Fruit fly (Drosophila melanogaster) whole organism, embryonic: ENCODE results near the gene CG9483.
A peak's percentile ranks its signal among the peaks of the same experiment; 100 is the strongest.

Experiments used
- Abd-B ChIP-seq: fragments of 200-800 bp; sonication (Bioruptor generic); optimal IDR thresholded peaks from 2 replicates; lab custom pipeline; 2018; ENCODE audit warnings: missing biosample characterization, mild to moderate bottlenecking, missing genetic modification characterization, moderate library complexity
- Adf1 ChIP-seq: fragments of 200-800 bp; sonication (Bioruptor generic); IDR thresholded peaks from 2 replicates; pipeline ENCODE4 v1.3.6; 2022; ENCODE audit warnings: missing biosample characterization, missing genetic modification characterization
- Atf6 ChIP-seq: fragments of 200-800 bp; sonication (Bioruptor generic); IDR thresholded peaks from 2 replicates; pipeline ENCODE4 v1.3.6; 2022; ENCODE audit warnings: missing biosample characterization, missing genetic modification characterization
- Awh ChIP-seq: fragments of 200-800 bp; sonication (Bioruptor generic); IDR thresholded peaks from 2 replicates; pipeline ENCODE4, ENCODE4 v1.3.6; 2022; ENCODE audit warnings: missing biosample characterization, missing genetic modification characterization
- CG10321 ChIP-seq: fragments of 200-800 bp; sonication (Bioruptor generic); IDR thresholded peaks from 2 replicates; pipeline ENCODE4 v1.3.6; 2022; ENCODE audit warnings: missing biosample characterization, missing genetic modification characterization
- CG10959 ChIP-seq: fragments of 200-800 bp; sonication (Bioruptor generic); IDR thresholded peaks from 2 replicates; pipeline ENCODE4 v1.3.6; 2022; ENCODE audit warnings: missing biosample characterization, missing genetic modification characterization
- CG12219 ChIP-seq: fragments of 200-800 bp; sonication (Bioruptor generic); optimal IDR thresholded peaks from 3 replicates; lab custom pipeline; 2018; ENCODE audit warnings: missing biosample characterization, mild to moderate bottlenecking, missing genetic modification characterization
- CG1647 ChIP-seq: fragments of 200-800 bp; sonication (Bioruptor generic); optimal IDR thresholded peaks from 3 replicates; lab custom pipeline; 2016; ENCODE audit warnings: missing biosample characterization, missing genetic modification characterization
- CG18599 ChIP-seq: fragments of 200-800 bp; sonication (Bioruptor generic); optimal IDR thresholded peaks from 3 replicates; lab custom pipeline; 2017; ENCODE audit warnings: missing biosample characterization, missing genetic modification characterization, mild to moderate bottlenecking, moderate library complexity, missing genetic modification reagents
- CG3065 ChIP-seq: fragments of 200-800 bp; sonication (Bioruptor generic); optimal IDR thresholded peaks from 2 replicates; lab custom pipeline; 2016; ENCODE audit warnings: missing biosample characterization, missing genetic modification characterization
- CG33213 ChIP-seq: fragments of 200-800 bp; sonication (Bioruptor generic); optimal IDR thresholded peaks from 3 replicates; lab custom pipeline; 2016; ENCODE audit warnings: missing biosample characterization, missing genetic modification characterization
- CG3726 ChIP-seq: fragments of 200-800 bp; sonication (Bioruptor generic); IDR thresholded peaks from 3 replicates; pipeline ENCODE4, ENCODE4 v1.3.6; 2022; ENCODE audit warnings: missing biosample characterization, missing genetic modification characterization
- CG3847 ChIP-seq: fragments of 200-800 bp; sonication (Bioruptor generic); IDR thresholded peaks from 2 replicates; pipeline ENCODE4 v1.3.6; 2022; ENCODE audit warnings: missing biosample characterization, missing genetic modification characterization
- CG4282 ChIP-seq: fragments of 200-800 bp; sonication (Bioruptor generic); optimal IDR thresholded peaks from 2 replicates; lab custom pipeline; 2016; ENCODE audit warnings: missing biosample characterization, missing genetic modification characterization
- CG4404 ChIP-seq: fragments of 200-800 bp; sonication (Bioruptor generic); IDR thresholded peaks from 2 replicates; pipeline ENCODE4 v1.3.6; 2022; ENCODE audit warnings: missing biosample characterization, missing genetic modification characterization
- CG4730 ChIP-seq: fragments of 200-800 bp; sonication (Bioruptor generic); IDR thresholded peaks from 2 replicates; pipeline ENCODE4 v1.3.6; 2022; ENCODE audit warnings: missing biosample characterization, missing genetic modification characterization
- CG6272 ChIP-seq: fragments of 200-800 bp; sonication (Bioruptor generic); IDR thresholded peaks from 2 replicates; pipeline ENCODE4 v1.3.6; 2022; ENCODE audit warnings: missing biosample characterization, missing genetic modification characterization
- CG6854 ChIP-seq: fragments of 200-800 bp; sonication (Bioruptor generic); optimal IDR thresholded peaks from 3 replicates; lab custom pipeline; 2017; ENCODE audit warnings: missing biosample characterization, mild to moderate bottlenecking, missing genetic modification characterization
- CG7372 ChIP-seq: fragments of 200-800 bp; sonication (Bioruptor generic); IDR thresholded peaks from 2 replicates; pipeline ENCODE4 v1.3.6; 2022; ENCODE audit warnings: missing biosample characterization, missing genetic modification characterization
- CG8290 ChIP-seq, 3 experiments: fragments of 200-800 bp; sonication (Bioruptor generic); optimal IDR thresholded peaks; 2 replicates each; lab custom pipeline; 2016 to 2019; ENCODE audit warnings: missing biosample characterization in 3 of 3, missing genetic modification characterization in 3 of 3, mild to moderate bottlenecking in 2 of 3, moderate library complexity in 1 of 3
- CG8944 ChIP-seq: fragments of 200-800 bp; sonication (Bioruptor generic); optimal IDR thresholded peaks from 3 replicates; lab custom pipeline; 2016; ENCODE audit warnings: missing biosample characterization, missing genetic modification characterization
- CG9932 ChIP-seq: fragments of 200-800 bp; sonication (Bioruptor generic); IDR thresholded peaks from 2 replicates; pipeline ENCODE4 v1.3.6; 2022; ENCODE audit warnings: missing biosample characterization, missing genetic modification characterization
- Chrac-16 ChIP-seq: fragments of 200-800 bp; sonication (Bioruptor generic); optimal IDR thresholded peaks from 3 replicates; lab custom pipeline; 2016; ENCODE audit warnings: missing biosample characterization, missing genetic modification characterization
- D19B ChIP-seq: fragments of 200-800 bp; sonication (Bioruptor generic); optimal IDR thresholded peaks from 2 replicates; lab custom pipeline; 2017; ENCODE audit warnings: missing biosample characterization, mild to moderate bottlenecking, missing genetic modification characterization
- Kr ChIP-seq: fragments of 200-800 bp; sonication (Bioruptor generic); optimal IDR thresholded peaks from 2 replicates; lab custom pipeline; 2017; ENCODE audit warnings: missing biosample characterization, mild to moderate bottlenecking, missing genetic modification characterization
- NC2α ChIP-seq: fragments of 200-800 bp; sonication (Bioruptor generic); optimal IDR thresholded peaks from 2 replicates; lab custom pipeline; 2016; ENCODE audit warnings: missing biosample characterization, missing genetic modification characterization
- NC2β ChIP-seq: fragments of 200-800 bp; sonication (Bioruptor generic); optimal IDR thresholded peaks from 2 replicates; lab custom pipeline; 2016; ENCODE audit warnings: missing biosample characterization, missing genetic modification characterization
- Nf-YB ChIP-seq: fragments of 200-800 bp; sonication (Bioruptor generic); optimal IDR thresholded peaks from 3 replicates; lab custom pipeline; 2019; ENCODE audit warnings: missing biosample characterization, mild to moderate bottlenecking, missing genetic modification characterization, moderate library complexity
- Nf-YC ChIP-seq: fragments of 200-800 bp; optimal IDR thresholded peaks from 3 replicates; lab custom pipeline; 2019; ENCODE audit warnings: missing biosample characterization, mild to moderate bottlenecking, missing genetic modification characterization, moderate library complexity
- Rfx ChIP-seq: fragments of 200-800 bp; sonication (Bioruptor generic); IDR thresholded peaks from 2 replicates; pipeline ENCODE4 v1.3.6; 2022; ENCODE audit warnings: missing biosample characterization, missing genetic modification characterization
- Spps ChIP-seq: fragments of 200-800 bp; sonication (Bioruptor generic); optimal IDR thresholded peaks from 2 replicates; lab custom pipeline; 2018; ENCODE audit warnings: missing biosample characterization, mild to moderate bottlenecking, missing genetic modification characterization
- Taf1 ChIP-seq: fragments of 200-800 bp; sonication (Bioruptor generic); IDR thresholded peaks from 2 replicates; pipeline ENCODE4 v1.3.6; 2022; ENCODE audit warnings: missing biosample characterization, missing genetic modification characterization
- Tbp ChIP-seq: fragments of >200 bp; optimal IDR thresholded peaks from 2 replicates; lab custom pipeline; 2018; ENCODE audit warnings: missing biosample characterization, missing genetic modification characterization
- ase ChIP-seq: fragments of 200-800 bp; sonication (Bioruptor generic); IDR thresholded peaks from 3 replicates; pipeline ENCODE4 v1.3.6; 2022; ENCODE audit warnings: missing biosample characterization, missing genetic modification characterization
- bsh ChIP-seq, 2 experiments: fragments of 200-800 bp; sonication (Bioruptor generic); optimal IDR thresholded peaks; 2 replicates each; lab custom pipeline; 2017 to 2018; ENCODE audit warnings: mild to moderate bottlenecking in 2 of 2, missing biosample characterization in 2 of 2, missing genetic modification characterization in 2 of 2, moderate library complexity in 1 of 2
- danr ChIP-seq: fragments of 200-800 bp; sonication (Bioruptor generic); IDR thresholded peaks from 2 replicates; pipeline ENCODE4 v1.3.6; 2022; ENCODE audit warnings: missing biosample characterization, missing genetic modification characterization
- dmrt99B ChIP-seq: fragments of 200-800 bp; sonication (Bioruptor generic); optimal IDR thresholded peaks from 2 replicates; lab custom pipeline; 2018; ENCODE audit warnings: missing biosample characterization, mild to moderate bottlenecking, missing genetic modification characterization, moderate library complexity
- ems ChIP-seq: fragments of 200-800 bp; sonication (Bioruptor generic); optimal IDR thresholded peaks from 3 replicates; lab custom pipeline; 2016; ENCODE audit warnings: missing biosample characterization, missing genetic modification characterization
- gsb ChIP-seq: fragments of 200-800 bp; sonication (Bioruptor generic); IDR thresholded peaks from 2 replicates; pipeline ENCODE4 v1.3.6; 2022; ENCODE audit warnings: missing biosample characterization, missing genetic modification characterization
- hbn ChIP-seq: fragments of 200-800 bp; sonication (Bioruptor generic); IDR thresholded peaks from 2 replicates; pipeline ENCODE4 v1.3.6; 2022; ENCODE audit warnings: missing biosample characterization, missing genetic modification characterization; ENCODE audit not compliant: partially characterized antibody
- kni ChIP-seq: fragments of 200-800 bp; sonication (Bioruptor generic); optimal IDR thresholded peaks from 3 replicates; lab custom pipeline; 2017; ENCODE audit warnings: mild to moderate bottlenecking, missing biosample characterization, missing genetic modification reagents, missing genetic modification characterization
- knrl ChIP-seq: fragments of 200-800 bp; sonication (Bioruptor generic); IDR thresholded peaks from 3 replicates; pipeline ENCODE4 v1.3.6; 2022; ENCODE audit warnings: missing biosample characterization, missing genetic modification characterization; ENCODE audit not compliant: partially characterized antibody
- lola ChIP-seq, 3 experiments: fragments of >200 bp in 2 of 3; fragments of 200-800 bp in 1 of 3; sonication (Bioruptor generic) in 1 of 3; optimal IDR thresholded peaks; 2 replicates each; lab custom pipeline; 2017 to 2019; ENCODE audit warnings: missing biosample characterization in 3 of 3, missing genetic modification characterization in 3 of 3, mild to moderate bottlenecking in 1 of 3, moderate library complexity in 1 of 3
- luna ChIP-seq: fragments of 200-800 bp; sonication (Bioruptor generic); optimal IDR thresholded peaks from 2 replicates; lab custom pipeline; 2016; ENCODE audit warnings: missing biosample characterization, missing genetic modification characterization
- nerfin-2 ChIP-seq: fragments of 200-800 bp; sonication (Bioruptor generic); IDR thresholded peaks from 2 replicates; pipeline ENCODE4 v1.3.6; 2022; ENCODE audit warnings: missing biosample characterization, missing genetic modification characterization; ENCODE audit not compliant: partially characterized antibody
- oc ChIP-seq: fragments of 200-800 bp; sonication (Bioruptor generic); optimal IDR thresholded peaks from 2 replicates; lab custom pipeline; 2018; ENCODE audit warnings: missing biosample characterization, mild to moderate bottlenecking, missing genetic modification characterization, moderate library complexity
- pho ChIP-seq: fragments of 200-800 bp; sonication (Bioruptor generic); optimal IDR thresholded peaks from 2 replicates; lab custom pipeline; 2016; ENCODE audit warnings: missing biosample characterization, missing genetic modification characterization
- salm ChIP-seq: fragments of 200-800 bp; sonication (Bioruptor generic); optimal IDR thresholded peaks from 2 replicates; lab custom pipeline; 2018; ENCODE audit warnings: missing biosample characterization, mild to moderate bottlenecking, missing genetic modification characterization
- sr ChIP-seq: fragments of 200-800 bp; sonication (Bioruptor generic); IDR thresholded peaks from 3 replicates; pipeline ENCODE4 v1.3.6; 2022; ENCODE audit warnings: missing biosample characterization, missing genetic modification characterization
- vnd ChIP-seq: fragments of 200-800 bp; sonication (Bioruptor generic); IDR thresholded peaks from 3 replicates; pipeline ENCODE4 v1.3.6; 2022; ENCODE audit warnings: missing biosample characterization, missing genetic modification characterization; ENCODE audit not compliant: partially characterized antibody
- wdn ChIP-seq: fragments of 200-800 bp; sonication (Bioruptor generic); IDR thresholded peaks from 2 replicates; pipeline ENCODE4 v1.3.6; 2022; ENCODE audit warnings: missing biosample characterization, missing genetic modification characterization
- yki ChIP-seq: fragments of >200 bp; optimal IDR thresholded peaks from 3 replicates; lab custom pipeline; 2018

Gene CG9483

dm6 chr2L:8859839-8860238 is 6.7 kb upstream of the CG9483 start (continued):
- no peak for TF ChIP-seq CG10959 (GFP tag; lab: Robert Waterston, UW)
- no peak for TF ChIP-seq Chrac-16 (GFP tag; lab: Kevin White, UChicago)
- TF ChIP-seq CG1647 (GFP tag; lab: Kevin White, UChicago), result no peak
- TF ChIP-seq D19B (GFP tag; lab: Kevin White, UChicago), result no peak
- no peak for TF ChIP-seq CG10321 (GFP tag; lab: Robert Waterston, UW)
- TF ChIP-seq CG33213, result no peak
- no peak for TF ChIP-seq yki
- TF ChIP-seq CG3726 (GFP tag; lab: Robert Waterston, UW), result no peak
- TF ChIP-seq CG8290 (GFP tag; optimal IDR thresholded peaks at IDR 0.05; lab: Kevin White, UChicago), result no peak
- peak in 1 of 2 experiments; percentile 36 for TF ChIP-seq CG8290 (tag; optimal IDR thresholded peaks at IDR 0.05; lab: Kevin White, UChicago)
- TF ChIP-seq Spps, result peak; percentile 46
- peak in 1 of 2 experiments; percentile 45 for TF ChIP-seq bsh (GFP tag; optimal IDR thresholded peaks at IDR 0.05; lab: Kevin White, UChicago)
- no peak for TF ChIP-seq CG3065 (GFP tag; lab: Kevin White, UChicago)
- peak; percentile 8 for TF ChIP-seq CG12219
- no peak for TF ChIP-seq Abd-B (GFP tag; lab: Kevin White, UChicago)
- TF ChIP-seq Nf-YC (tag; lab: Kevin White, UChicago), result no peak
- peak in 1 of 3 experiments; percentile 19 for TF ChIP-seq lola (GFP tag; optimal IDR thresholded peaks at IDR 0.05; lab: Kevin White, UChicago)
- TF ChIP-seq ems (GFP tag; lab: Kevin White, UChicago), result no peak
- TF ChIP-seq CG4730, result no peak
- no peak for TF ChIP-seq gsb (GFP tag; lab: Robert Waterston, UW)
- TF ChIP-seq CG18599 (GFP tag; lab: Kevin White, UChicago), result peak; percentile 65
- no peak for TF ChIP-seq CG4282 (GFP tag; lab: Kevin White, UChicago)
- no peak for TF ChIP-seq hbn (GFP tag; lab: Robert Waterston, UW)
- no peak for TF ChIP-seq CG8944 (GFP tag; lab: Kevin White, UChicago)
- TF ChIP-seq CG3847 (GFP tag; lab: Robert Waterston, UW), result no peak
- TF ChIP-seq CG7372 (GFP tag; lab: Robert Waterston, UW), result no peak
- no peak for TF ChIP-seq Taf1 (GFP tag; lab: Robert Waterston, UW)
- TF ChIP-seq pho, result peak; percentile 4
- TF ChIP-seq oc (tag; lab: Kevin White, UChicago), result no peak
- no peak for TF ChIP-seq Kr (GFP tag; lab: Kevin White, UChicago)
- TF ChIP-seq dmrt99B (tag; lab: Kevin White, UChicago), result no peak
- no peak for TF ChIP-seq knrl (GFP tag; lab: Robert Waterston, UW)
- no peak for TF ChIP-seq CG4404
- peak; percentile 49; the same call in 1 of the 2 replicates for TF ChIP-seq Awh (GFP tag; lab: Robert Waterston, UW)
- TF ChIP-seq Adf1 (GFP tag; lab: Robert Waterston, UW), result no peak
- TF ChIP-seq Nf-YB, result peak; percentile 10
- no peak for TF ChIP-seq sr (GFP tag; lab: Robert Waterston, UW)
- TF ChIP-seq Atf6, result peak; percentile 23; the same call in 1 of the 2 replicates
- no peak for TF ChIP-seq luna (GFP tag; lab: Kevin White, UChicago)
- TF ChIP-seq nerfin-2, result no peak
- TF ChIP-seq ase (GFP tag; lab: Robert Waterston, UW), result no peak
- TF ChIP-seq danr (GFP tag; lab: Robert Waterston, UW), result no peak
- no peak for TF ChIP-seq Rfx (GFP tag; lab: Robert Waterston, UW)
- no peak for TF ChIP-seq wdn (GFP tag; lab: Robert Waterston, UW)
- no peak for TF ChIP-seq CG9932
- no peak for TF ChIP-seq CG6272 (GFP tag; lab: Robert Waterston, UW)
- TF ChIP-seq NC2β, result no peak
- TF ChIP-seq Tbp (GFP tag; lab: Kevin White, UChicago), result no peak
- no peak for TF ChIP-seq NC2α
- TF ChIP-seq vnd (GFP tag; lab: Robert Waterston, UW), result no peak
- no peak for TF ChIP-seq CG6854 (GFP tag; lab: Kevin White, UChicago)
- TF ChIP-seq kni (GFP tag; lab: Kevin White, UChicago), result peak; percentile 9
- no peak for TF ChIP-seq salm (tag; lab: Kevin White, UChicago)
